Worm (Caenorhabditis elegans) whole organism, young adult: ENCODE results near the gene str-188.

ENCODE experiments used
- C17E4.6 ChIP-seq: fragments of 200-800 bp; sonication (Bioruptor generic); IDR thresholded peaks from 2 replicates; pipeline ENCODE4 v1.3.6; 2022; ENCODE audit warnings: missing genetic modification reagents, missing genetic modification characterization, missing compliant biosample characterization
- D2030.7 ChIP-seq: fragments of 200-800 bp; sonication (Bioruptor generic); IDR thresholded peaks from 2 replicates; pipeline ENCODE4 v1.3.6; 2022; ENCODE audit warnings: missing genetic modification reagents, missing genetic modification characterization, missing compliant biosample characterization
- F23B12.7 ChIP-seq: sonication (generic microtip); optimal IDR thresholded peaks from 2 replicates; lab custom pipeline; 2017; ENCODE audit warnings: missing genetic modification characterization, mild to moderate bottlenecking, missing compliant biosample characterization, antibody characterized with exemption, moderate library complexity; ENCODE audit not compliant: insufficient read depth
- dox-1 ChIP-seq: fragments of 200-800 bp; sonication (Bioruptor generic); IDR thresholded peaks from 2 replicates; pipeline ENCODE4 v1.3.6; 2022; ENCODE audit warnings: missing genetic modification reagents, missing genetic modification characterization, missing compliant biosample characterization
- pha-4 ChIP-seq: fragments of 150-350 bp; sonication (generic microtip); optimal IDR thresholded peaks from 2 replicates; lab custom pipeline; 2014; ENCODE audit warnings: missing biosample characterization, missing genetic modification reagents, missing genetic modification characterization
- rcor-1 ChIP-seq: fragments of 200-800 bp; sonication (Bioruptor generic); IDR thresholded peaks from 2 replicates; pipeline ENCODE4 v1.3.6; 2022; ENCODE audit warnings: missing genetic modification reagents, missing genetic modification characterization, missing compliant biosample characterization
- snpc-4 ChIP-seq, 5 experiments: fragments of 150-350 bp in 1 of 5; sonication (generic microtip) in 4 of 5; optimal IDR thresholded peaks; 2 replicates each; lab custom pipeline; 2014 to 2018; ENCODE audit warnings: missing genetic modification characterization in 5 of 5, missing biosample characterization in 3 of 5, antibody characterized with exemption in 2 of 5, mild to moderate bottlenecking in 2 of 5, missing compliant biosample characterization in 2 of 5, missing genotype in 2 of 5, moderate library complexity in 2 of 5, missing genetic modification reagents in 1 of 5

DNA sequence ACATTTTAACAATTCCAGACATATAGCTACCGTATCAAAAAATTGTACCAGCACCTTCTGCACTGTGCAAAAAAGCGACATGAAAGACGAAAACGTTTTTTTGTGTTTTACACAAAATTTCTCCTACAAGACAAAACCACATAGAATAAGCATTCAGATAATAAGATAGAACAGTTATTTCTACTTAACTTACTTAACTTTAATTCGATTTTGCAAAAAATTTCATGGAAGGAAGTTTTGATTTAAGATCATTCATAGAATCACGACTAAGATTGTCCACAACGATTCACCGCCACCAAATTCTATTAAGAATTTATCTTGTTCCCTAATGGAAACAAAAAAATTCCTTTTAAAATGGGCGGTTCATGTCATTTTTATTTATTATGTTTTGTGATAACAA, 47.3 kb downstream of the str-188 start:
- TF ChIP-seq D2030.7 = no peak
- TF ChIP-seq pha-4 (tag; lab: Kevin White, UChicago) = no peak
- no peak for TF ChIP-seq rcor-1
- no peak for TF ChIP-seq F23B12.7
- TF ChIP-seq C17E4.6 (GFP tag; lab: Robert Waterston, UW) = no peak
- TF ChIP-seq snpc-4 (GFP tag; optimal IDR thresholded peaks at IDR 0.05; lab: Kevin White, UChicago) = no peak
- no peak for TF ChIP-seq snpc-4 (tag; optimal IDR thresholded peaks at IDR 0.05; lab: Kevin White, UChicago)
- no peak for TF ChIP-seq dox-1 (GFP tag; lab: Robert Waterston, UW)
